Fruit fly (Drosophila melanogaster) whole organism, embryonic: ENCODE measurements around the gene CG5665.

Source experiments
- Bgb ChIP-seq: fragments of 200-800 bp; sonication (Bioruptor generic); IDR thresholded peaks from 2 replicates; pipeline ENCODE4 v1.3.6; 2022; ENCODE audit warnings: missing biosample characterization, missing genetic modification characterization; ENCODE audit not compliant: partially characterized antibody
- CG10267 ChIP-seq: fragments of 200-800 bp; sonication (Bioruptor generic); optimal IDR thresholded peaks from 2 replicates; lab custom pipeline; 2018; ENCODE audit warnings: missing biosample characterization, mild to moderate bottlenecking, missing genetic modification characterization, moderate library complexity
- CG12659 ChIP-seq: fragments of 200-800 bp; sonication (Bioruptor generic); optimal IDR thresholded peaks from 3 replicates; lab custom pipeline; 2017; ENCODE audit warnings: mild to moderate bottlenecking, missing biosample characterization, missing genetic modification reagents, missing genetic modification characterization
- CG13624 ChIP-seq: fragments of 200-800 bp; sonication (Bioruptor generic); optimal IDR thresholded peaks from 2 replicates; lab custom pipeline; 2016; ENCODE audit warnings: missing biosample characterization, missing genetic modification characterization
- CG14710 ChIP-seq: fragments of 200-800 bp; sonication (Bioruptor generic); optimal IDR thresholded peaks from 3 replicates; lab custom pipeline; 2019; ENCODE audit warnings: missing biosample characterization, mild to moderate bottlenecking, missing genetic modification characterization, moderate library complexity
- CG16813 ChIP-seq: fragments of 200-800 bp; sonication (Bioruptor generic); IDR thresholded peaks from 3 replicates; pipeline ENCODE4 v1.3.6; 2022; ENCODE audit warnings: missing biosample characterization, missing genetic modification characterization; ENCODE audit not compliant: partially characterized antibody
- CG16863 ChIP-seq: fragments of 200-800 bp; sonication (Bioruptor generic); optimal IDR thresholded peaks from 3 replicates; lab custom pipeline; 2016; ENCODE audit warnings: missing biosample characterization, missing genetic modification characterization
- CG17385 ChIP-seq: fragments of 200-800 bp; sonication (Bioruptor generic); optimal IDR thresholded peaks from 3 replicates; lab custom pipeline; 2018; ENCODE audit warnings: missing biosample characterization, mild to moderate bottlenecking, missing genetic modification characterization
- CG17568 ChIP-seq: fragments of 200-800 bp; sonication (Bioruptor generic); optimal IDR thresholded peaks from 2 replicates; lab custom pipeline; 2018; ENCODE audit warnings: missing biosample characterization, mild to moderate bottlenecking, missing genetic modification characterization, moderate library complexity
- CG2120 ChIP-seq: fragments of 200-800 bp; sonication (Bioruptor generic); optimal IDR thresholded peaks from 3 replicates; lab custom pipeline; 2016; ENCODE audit warnings: missing biosample characterization, missing genetic modification characterization
- CG2129 ChIP-seq: fragments of 200-800 bp; sonication (Bioruptor generic); IDR thresholded peaks from 2 replicates; pipeline ENCODE4 v1.3.6; 2022; ENCODE audit warnings: missing biosample characterization, missing genetic modification characterization; ENCODE audit not compliant: partially characterized antibody
- CG2678 ChIP-seq: fragments of 200-800 bp; sonication (Bioruptor generic); optimal IDR thresholded peaks from 3 replicates; lab custom pipeline; 2019; ENCODE audit warnings: missing biosample characterization, mild to moderate bottlenecking, missing genetic modification characterization, moderate library complexity
- CG34224 ChIP-seq: fragments of 200-800 bp; sonication (Bioruptor generic); IDR thresholded peaks from 3 replicates; pipeline ENCODE4 v1.3.6; 2022; ENCODE audit warnings: missing biosample characterization, missing genetic modification characterization; ENCODE audit not compliant: partially characterized antibody
- CG3847 ChIP-seq: fragments of 200-800 bp; sonication (Bioruptor generic); IDR thresholded peaks from 2 replicates; pipeline ENCODE4 v1.3.6; 2022; ENCODE audit warnings: missing biosample characterization, missing genetic modification characterization
- CG4617 ChIP-seq: fragments of 200-800 bp; sonication (Bioruptor generic); optimal IDR thresholded peaks from 3 replicates; lab custom pipeline; 2016; ENCODE audit warnings: missing biosample characterization, missing genetic modification characterization, borderline replicate concordance
- CG6654 ChIP-seq: fragments of 200-800 bp; sonication (Bioruptor generic); optimal IDR thresholded peaks from 2 replicates; lab custom pipeline; 2017; ENCODE audit warnings: missing biosample characterization, mild to moderate bottlenecking, missing genetic modification characterization
- CG6791 ChIP-seq: fragments of 200-800 bp; sonication (Bioruptor generic); IDR thresholded peaks from 3 replicates; pipeline ENCODE4 v1.3.6; 2022; ENCODE audit warnings: missing biosample characterization, missing genetic modification characterization; ENCODE audit not compliant: partially characterized antibody
- CG8388 ChIP-seq: fragments of 200-800 bp; sonication (Bioruptor generic); optimal IDR thresholded peaks from 2 replicates; lab custom pipeline; 2019; ENCODE audit warnings: missing biosample characterization, mild to moderate bottlenecking, missing genetic modification characterization, moderate library complexity
- Dek ChIP-seq: fragments of 200-800 bp; sonication (Bioruptor generic); optimal IDR thresholded peaks from 3 replicates; lab custom pipeline; 2019; ENCODE audit warnings: missing biosample characterization, mild to moderate bottlenecking, missing genetic modification characterization, moderate library complexity
- Dfd ChIP-seq, 2 experiments: fragments of >200 bp; optimal IDR thresholded peaks; 2 replicates each; lab custom pipeline; 2017; ENCODE audit warnings: missing biosample characterization in 2 of 2, missing genetic modification characterization in 2 of 2
- Dip3 ChIP-seq: fragments of 200-800 bp; sonication (Bioruptor generic); optimal IDR thresholded peaks from 3 replicates; lab custom pipeline; 2016; ENCODE audit warnings: missing biosample characterization, missing genetic modification characterization
- Dll ChIP-seq: fragments of 200-800 bp; sonication (Bioruptor generic); IDR thresholded peaks from 4 replicates; pipeline ENCODE4 v1.3.6; 2022; ENCODE audit warnings: missing biosample characterization, missing genetic modification characterization; ENCODE audit not compliant: partially characterized antibody
- Doc3 ChIP-seq: fragments of 200-800 bp; sonication (Bioruptor generic); IDR thresholded peaks from 3 replicates; pipeline ENCODE4 v1.3.6; 2022; ENCODE audit warnings: missing biosample characterization, missing genetic modification characterization; ENCODE audit not compliant: partially characterized antibody
- E2f2 ChIP-seq: fragments of 200-800 bp; sonication (Bioruptor generic); IDR thresholded peaks from 2 replicates; pipeline ENCODE4 v1.3.6; 2022; ENCODE audit warnings: missing biosample characterization, missing genetic modification characterization
- Elba2 ChIP-seq: fragments of 200-800 bp; sonication (Bioruptor generic); optimal IDR thresholded peaks from 3 replicates; lab custom pipeline; 2016; ENCODE audit warnings: missing biosample characterization, missing genetic modification characterization
- Ets97D ChIP-seq: fragments of 200-800 bp; sonication (Bioruptor generic); optimal IDR thresholded peaks from 3 replicates; lab custom pipeline; 2016; ENCODE audit warnings: missing biosample characterization, missing genetic modification characterization
- HLH4C ChIP-seq: fragments of 200-800 bp; sonication (Bioruptor generic); IDR thresholded peaks from 3 replicates; pipeline ENCODE4 v1.3.6; 2022; ENCODE audit warnings: missing biosample characterization, missing genetic modification characterization; ENCODE audit not compliant: partially characterized antibody
- MBD-R2 ChIP-seq: fragments of 200-800 bp; sonication (Bioruptor generic); IDR thresholded peaks from 2 replicates; pipeline ENCODE4 v1.3.6; 2022; ENCODE audit warnings: missing biosample characterization, missing genetic modification characterization
- MESR4 ChIP-seq: fragments of 200-800 bp; sonication (Bioruptor generic); optimal IDR thresholded peaks from 2 replicates; lab custom pipeline; 2018; ENCODE audit warnings: missing biosample characterization, mild to moderate bottlenecking, missing genetic modification characterization, moderate library complexity
- Myb ChIP-seq: fragments of 200-800 bp; sonication (Bioruptor generic); optimal IDR thresholded peaks from 2 replicates; lab custom pipeline; 2016; ENCODE audit warnings: missing biosample characterization, missing genetic modification characterization
- Oli ChIP-seq: fragments of 200-800 bp; sonication (Bioruptor generic); optimal IDR thresholded peaks from 2 replicates; lab custom pipeline; 2018; ENCODE audit warnings: missing biosample characterization, mild to moderate bottlenecking, missing genetic modification characterization, moderate library complexity
- Opbp ChIP-seq: fragments of 200-800 bp; sonication (Bioruptor generic); IDR thresholded peaks from 3 replicates; pipeline ENCODE4 v1.3.6; 2022; ENCODE audit warnings: missing biosample characterization, missing genetic modification characterization; ENCODE audit not compliant: partially characterized antibody
- Scr ChIP-seq: fragments of 200-800 bp; sonication (Bioruptor generic); IDR thresholded peaks from 2 replicates; pipeline ENCODE4 v1.3.6; 2022; ENCODE audit warnings: missing biosample characterization, missing genetic modification characterization; ENCODE audit not compliant: partially characterized antibody
- Sry-δ ChIP-seq: fragments of 200-800 bp; sonication (Bioruptor generic); optimal IDR thresholded peaks from 2 replicates; lab custom pipeline; 2016; ENCODE audit warnings: missing biosample characterization, missing genetic modification characterization
- Stat92E ChIP-seq, 3 experiments: fragments of >200 bp in 2 of 3; fragments of 200-800 bp in 1 of 3; sonication (Bioruptor generic) in 1 of 3; optimal IDR thresholded peaks; 2 replicates each; lab custom pipeline; 2017 to 2019; ENCODE audit warnings: missing biosample characterization in 3 of 3, missing genetic modification characterization in 3 of 3, mild to moderate bottlenecking in 1 of 3, moderate library complexity in 1 of 3
- Vsx1 ChIP-seq: fragments of 200-800 bp; sonication (Bioruptor generic); optimal IDR thresholded peaks from 2 replicates; lab custom pipeline; 2017; ENCODE audit warnings: missing biosample characterization, mild to moderate bottlenecking, missing genetic modification characterization, missing genetic modification reagents
- YL-1 ChIP-seq: fragments of 200-800 bp; sonication (Bioruptor generic); optimal IDR thresholded peaks from 3 replicates; lab custom pipeline; 2017; ENCODE audit warnings: missing biosample characterization, mild to moderate bottlenecking, missing genetic modification characterization
- amos ChIP-seq: fragments of 200-800 bp; sonication (Bioruptor generic); IDR thresholded peaks from 2 replicates; pipeline ENCODE4 v1.3.6; 2022; ENCODE audit warnings: missing biosample characterization, missing genetic modification characterization; ENCODE audit not compliant: partially characterized antibody
- gfzf ChIP-seq: fragments of 200-800 bp; sonication (Bioruptor generic); optimal IDR thresholded peaks from 2 replicates; lab custom pipeline; 2016; ENCODE audit warnings: missing biosample characterization, mild to moderate bottlenecking, missing genetic modification characterization, moderate library complexity
- grn ChIP-seq: fragments of 200-800 bp; sonication (Bioruptor generic); optimal IDR thresholded peaks from 3 replicates; lab custom pipeline; 2017; ENCODE audit warnings: missing biosample characterization, missing genetic modification characterization
- knrl ChIP-seq: fragments of 200-800 bp; sonication (Bioruptor generic); IDR thresholded peaks from 3 replicates; pipeline ENCODE4 v1.3.6; 2022; ENCODE audit warnings: missing biosample characterization, missing genetic modification characterization; ENCODE audit not compliant: partially characterized antibody
- nmo ChIP-seq: fragments of 200-800 bp; sonication (Bioruptor generic); optimal IDR thresholded peaks from 2 replicates; lab custom pipeline; 2018; ENCODE audit warnings: missing biosample characterization, mild to moderate bottlenecking, missing genetic modification characterization, moderate library complexity
- slbo ChIP-seq: fragments of 200-800 bp; sonication (Bioruptor generic); IDR thresholded peaks from 2 replicates; pipeline ENCODE4 v1.3.6; 2022; ENCODE audit warnings: missing biosample characterization, missing genetic modification characterization
- sna ChIP-seq: fragments of 200-800 bp; sonication (Bioruptor generic); IDR thresholded peaks from 2 replicates; pipeline ENCODE4 v1.3.6; 2022; ENCODE audit warnings: missing biosample characterization, missing genetic modification characterization; ENCODE audit not compliant: partially characterized antibody
- sr ChIP-seq: fragments of 200-800 bp; sonication (Bioruptor generic); IDR thresholded peaks from 3 replicates; pipeline ENCODE4 v1.3.6; 2022; ENCODE audit warnings: missing biosample characterization, missing genetic modification characterization
- stwl ChIP-seq: fragments of 200-800 bp; sonication (Bioruptor generic); optimal IDR thresholded peaks from 3 replicates; lab custom pipeline; 2018; ENCODE audit warnings: missing biosample characterization, mild to moderate bottlenecking, missing genetic modification characterization, moderate library complexity
- tgo ChIP-seq: fragments of 200-800 bp; sonication (Bioruptor generic); IDR thresholded peaks from 3 replicates; pipeline ENCODE4 v1.3.6; 2022; ENCODE audit warnings: missing biosample characterization, missing genetic modification characterization
- trem ChIP-seq: fragments of 200-800 bp; optimal IDR thresholded peaks from 3 replicates; lab custom pipeline; 2019; ENCODE audit warnings: missing biosample characterization, mild to moderate bottlenecking, missing genetic modification characterization, moderate library complexity

CG5665 gene

DNA sequence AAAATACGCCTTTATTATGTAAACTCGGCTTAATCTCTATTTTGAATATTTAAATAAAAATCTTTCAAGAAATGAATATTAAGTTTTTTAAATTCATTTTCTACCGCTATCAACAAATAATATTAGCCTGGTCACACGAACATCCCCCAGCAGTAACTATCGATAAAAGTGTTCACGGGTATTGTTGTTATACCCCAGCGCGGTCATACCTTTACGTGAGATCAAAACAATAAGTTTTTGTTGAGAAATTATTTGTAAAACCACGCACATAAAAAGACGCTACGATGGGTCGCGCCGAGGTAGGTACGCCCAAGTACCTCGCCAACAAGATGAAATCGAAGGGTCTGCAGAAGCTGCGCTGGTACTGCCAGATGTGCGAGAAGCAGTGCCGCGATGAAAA, 1.7 kb upstream of the CG5665 start, which contains the start of gene kin17 (continued):
- TF ChIP-seq knrl (GFP tag; lab: Robert Waterston, UW): peak; percentile 64
- peak; percentile 68 for TF ChIP-seq CG34224 (GFP tag; lab: Robert Waterston, UW)
- peak; percentile 73; the same call in 2 of the 3 replicates for TF ChIP-seq CG6791 (GFP tag; lab: Robert Waterston, UW)
- TF ChIP-seq CG4617 (GFP tag; lab: Kevin White, UChicago): peak; percentile 68
- no peak for TF ChIP-seq Dip3 (GFP tag; lab: Kevin White, UChicago)
- TF ChIP-seq grn (GFP tag; lab: Kevin White, UChicago): no peak
- TF ChIP-seq Sry-δ (GFP tag; lab: Kevin White, UChicago): peak; percentile 66
- no peak for TF ChIP-seq CG8388 (GFP tag; lab: Kevin White, UChicago)
- TF ChIP-seq Opbp: peak; percentile 72
- peak; percentile 85 for TF ChIP-seq gfzf
- TF ChIP-seq amos (GFP tag; lab: Robert Waterston, UW): peak; percentile 72
- no peak for TF ChIP-seq CG17568 (GFP tag; lab: Kevin White, UChicago)
- 0 out of 3 replicates have a peak, but pooled peaks have one; percentile 36 for TF ChIP-seq HLH4C (GFP tag; lab: Robert Waterston, UW)
- TF ChIP-seq sr (GFP tag; lab: Robert Waterston, UW): no peak
- TF ChIP-seq slbo (GFP tag; lab: Robert Waterston, UW): no peak
- TF ChIP-seq Dek: no peak
- TF ChIP-seq Elba2: peak; percentile 57
- peak; percentile 64 for TF ChIP-seq trem (tag; lab: Kevin White, UChicago)
- TF ChIP-seq E2f2: peak; percentile 90
- peak; percentile 69 for TF ChIP-seq MESR4 (GFP tag; lab: Kevin White, UChicago)
- TF ChIP-seq YL-1: peak; percentile 58
- TF ChIP-seq CG17385 (GFP tag; lab: Kevin White, UChicago): no peak
- peak; percentile 74 for TF ChIP-seq Bgb (GFP tag; lab: Robert Waterston, UW)
- no peak for TF ChIP-seq Vsx1 (GFP tag; lab: Kevin White, UChicago)
- TF ChIP-seq CG12659: peak; percentile 8
- TF ChIP-seq Myb (GFP tag; lab: Kevin White, UChicago): peak; percentile 52
- TF ChIP-seq Oli: no peak
- TF ChIP-seq CG14710 (tag; lab: Kevin White, UChicago): peak; percentile 39
- no peak for TF ChIP-seq CG16863 (GFP tag; lab: Kevin White, UChicago)
- TF ChIP-seq CG16813: peak; percentile 71
- no peak for TF ChIP-seq CG2120
- TF ChIP-seq sna: peak; percentile 51; the same call in 1 of the 2 replicates
- TF ChIP-seq nmo (GFP tag; lab: Kevin White, UChicago): peak; percentile 6
- no peak for TF ChIP-seq CG6654
- TF ChIP-seq CG2129 (GFP tag; lab: Robert Waterston, UW): 0 out of 2 replicates have a peak, but pooled peaks have one; percentile 17
- TF ChIP-seq Scr (GFP tag; lab: Robert Waterston, UW): peak; percentile 75
- peak; percentile 91 for TF ChIP-seq stwl (tag; lab: Kevin White, UChicago)
- TF ChIP-seq CG3847 (GFP tag; lab: Robert Waterston, UW): peak; percentile 26; the same call in 1 of the 2 replicates
- TF ChIP-seq CG2678: no peak
- no peak for TF ChIP-seq Dfd (GFP tag; optimal IDR thresholded peaks at IDR 0.05; lab: Kevin White, UChicago)
- peak; percentile 76; the same call in 3 of the 4 replicates for TF ChIP-seq Dll
- TF ChIP-seq Ets97D (GFP tag; lab: Kevin White, UChicago): peak; percentile 1
- TF ChIP-seq tgo (GFP tag; lab: Robert Waterston, UW): no peak
- peak; percentile 69 for TF ChIP-seq MBD-R2 (GFP tag; lab: Robert Waterston, UW)
- no peak for TF ChIP-seq CG13624 (GFP tag; lab: Kevin White, UChicago)
- peak; percentile 45; the same call in 1 of the 3 replicates for TF ChIP-seq Doc3 (GFP tag; lab: Robert Waterston, UW)
- peak in 1 of 3 experiments; percentile 20 for TF ChIP-seq Stat92E (GFP tag; optimal IDR thresholded peaks at IDR 0.05; lab: Kevin White, UChicago)
- TF ChIP-seq CG10267 (tag; lab: Kevin White, UChicago): peak; percentile 35
